Worm (Caenorhabditis elegans) whole organism, midembryonic: ENCODE data around the gene rap-1.

Experiments
- T22C8.4 ChIP-seq: fragments of 200-800 bp; sonication (Bioruptor generic); IDR thresholded peaks from 2 replicates; pipeline ENCODE4 v1.3.6; 2022; ENCODE audit warnings: missing genetic modification characterization, missing compliant biosample characterization
- cog-1 ChIP-seq: sonication (generic microtip); optimal IDR thresholded peaks from 2 replicates; lab custom pipeline; 2016; ENCODE audit warnings: missing genetic modification characterization, missing compliant biosample characterization
- flt-1 ChIP-seq: fragments of 200-800 bp; sonication (Bioruptor generic); IDR thresholded peaks from 2 replicates; pipeline ENCODE4 v1.3.6; 2022; ENCODE audit warnings: missing genetic modification characterization, missing compliant biosample characterization
- klf-2 ChIP-seq: fragments of 200-800 bp; sonication (Bioruptor generic); conservative IDR thresholded peaks from 2 replicates; pipeline ENCODE4 v1.3.6; 2022; ENCODE audit warnings: missing genetic modification reagents, missing genetic modification characterization, missing compliant biosample characterization
- med-1 ChIP-seq: sonication (generic microtip); optimal IDR thresholded peaks from 2 replicates; lab custom pipeline; 2017; ENCODE audit warnings: missing genetic modification characterization, mild to moderate bottlenecking, missing compliant biosample characterization, antibody characterized with exemption, missing genetic modification reagents; ENCODE audit not compliant: insufficient read depth
- ref-1 ChIP-seq: fragments of 200-800 bp; sonication (Bioruptor generic); conservative IDR thresholded peaks from 2 replicates; pipeline ENCODE4 v1.3.6; 2022; ENCODE audit warnings: missing genetic modification reagents, missing genetic modification characterization, missing compliant biosample characterization
- tab-1 ChIP-seq: fragments of 200-800 bp; sonication (Bioruptor generic); IDR thresholded peaks from 2 replicates; pipeline ENCODE4 v1.3.6; 2022; ENCODE audit warnings: missing genetic modification characterization, missing compliant biosample characterization
- ztf-23 ChIP-seq: fragments of 200-800 bp; sonication (Bioruptor generic); IDR thresholded peaks from 2 replicates; pipeline ENCODE4 v1.3.6; 2022; ENCODE audit warnings: missing genetic modification reagents, missing genetic modification characterization, missing compliant biosample characterization
- ztf-29 ChIP-seq: fragments of 200-800 bp; sonication (Bioruptor generic); IDR thresholded peaks from 2 replicates; pipeline ENCODE4 v1.3.6; 2022; ENCODE audit warnings: missing genetic modification reagents, missing genetic modification characterization, missing compliant biosample characterization

rap-1 gene

DNA sequence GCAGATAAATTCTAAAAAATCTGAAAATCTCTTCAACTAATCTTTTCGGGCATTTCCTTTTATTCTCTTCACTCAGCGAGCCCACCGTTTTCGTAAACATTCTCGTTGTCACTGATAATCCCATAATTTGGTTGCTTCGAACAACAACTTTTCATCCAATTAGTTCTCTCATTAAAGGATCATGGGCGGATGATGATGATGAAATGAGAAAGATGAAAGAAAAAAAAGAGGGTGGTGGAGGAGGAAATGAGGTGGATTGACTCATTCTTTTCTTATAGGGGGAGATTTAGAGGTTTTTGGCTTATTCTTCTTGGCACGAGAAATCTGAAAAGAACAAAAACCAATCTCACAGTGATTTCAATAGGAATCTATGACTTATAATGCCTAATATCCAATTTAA, 2.5 kb upstream of the rap-1 start:
- TF ChIP-seq ztf-29 (GFP tag; lab: Robert Waterston, UW) (no peak), ztf-23 (GFP tag; lab: Robert Waterston, UW) (no peak), T22C8.4 (GFP tag; lab: Robert Waterston, UW) (no peak), flt-1 (GFP tag; lab: Robert Waterston, UW) (no peak), cog-1 (tag; lab: Kevin White, UChicago) (no peak), klf-2 (GFP tag; lab: Robert Waterston, UW) (no peak), tab-1 (GFP tag; lab: Robert Waterston, UW) (no peak)

DNA sequence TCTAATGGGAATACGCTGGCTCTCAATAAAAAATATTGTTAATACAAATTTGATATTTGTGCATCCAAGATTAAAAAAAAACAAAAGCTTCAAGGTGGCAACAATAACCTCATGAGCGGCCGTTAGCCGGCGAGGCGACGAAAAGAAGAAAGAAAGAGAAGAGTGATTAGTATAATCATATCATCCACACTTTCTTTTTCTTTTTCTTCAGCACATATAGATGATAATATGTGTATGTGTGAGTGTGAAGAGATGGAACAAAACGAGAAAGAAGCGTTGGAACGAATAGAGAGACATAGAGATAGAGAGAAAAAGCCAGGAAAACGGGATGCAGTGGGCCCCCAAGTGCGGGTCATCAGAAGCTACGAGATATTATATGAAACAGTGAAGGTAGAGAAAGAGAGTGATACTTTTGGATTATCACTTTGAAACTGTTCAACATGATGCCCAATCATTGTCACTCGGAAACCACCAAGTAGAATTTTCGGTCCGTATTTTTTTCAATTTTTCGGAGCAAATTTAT, 1.7 kb upstream of the rap-1 start:
- TF ChIP-seq T22C8.4 (GFP tag; lab: Robert Waterston, UW) (no peak), ztf-23 (GFP tag; lab: Robert Waterston, UW) (0 out of 2 replicates have a peak, but pooled peaks have one; percentile 6)

DNA sequence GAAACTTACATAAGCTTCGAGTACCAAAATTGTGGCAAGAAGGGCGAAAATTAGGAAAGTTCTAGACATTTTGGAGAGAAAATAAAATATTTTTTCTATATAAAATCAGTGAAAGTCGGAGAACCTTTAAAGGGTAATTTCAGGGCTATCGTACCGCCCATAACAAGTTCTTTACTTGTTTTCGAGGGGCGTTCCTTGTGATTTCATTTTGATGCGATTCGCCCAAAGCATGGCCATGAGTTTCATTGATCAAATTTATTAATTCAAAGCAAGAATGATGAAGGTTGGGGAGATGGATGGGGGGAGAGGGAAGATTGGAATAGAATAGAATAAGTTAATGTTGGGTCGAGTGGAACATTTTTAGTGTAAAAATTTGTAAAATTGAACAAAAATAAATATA, 2.7 kb downstream of the rap-1 start, which contains the start of gene C27B7.9:
Gene C27B7.9 (minus strand): TSS at position 101 of the 400 bp plus-strand sequence.
- no peak for TF ChIP-seq cog-1 (tag; lab: Kevin White, UChicago)
- TF ChIP-seq flt-1 (GFP tag; lab: Robert Waterston, UW) = no peak
- no peak for TF ChIP-seq tab-1 (GFP tag; lab: Robert Waterston, UW)
- TF ChIP-seq med-1 (GFP tag; lab: Kevin White, UChicago) = no peak
- TF ChIP-seq ref-1 (GFP tag; lab: Robert Waterston, UW) = no peak
- TF ChIP-seq klf-2 (GFP tag; lab: Robert Waterston, UW) = no peak
- TF ChIP-seq ztf-23 (GFP tag; lab: Robert Waterston, UW) = no peak
- TF ChIP-seq ztf-29 (GFP tag; lab: Robert Waterston, UW) = no peak
- no peak for TF ChIP-seq T22C8.4 (GFP tag; lab: Robert Waterston, UW)

DNA sequence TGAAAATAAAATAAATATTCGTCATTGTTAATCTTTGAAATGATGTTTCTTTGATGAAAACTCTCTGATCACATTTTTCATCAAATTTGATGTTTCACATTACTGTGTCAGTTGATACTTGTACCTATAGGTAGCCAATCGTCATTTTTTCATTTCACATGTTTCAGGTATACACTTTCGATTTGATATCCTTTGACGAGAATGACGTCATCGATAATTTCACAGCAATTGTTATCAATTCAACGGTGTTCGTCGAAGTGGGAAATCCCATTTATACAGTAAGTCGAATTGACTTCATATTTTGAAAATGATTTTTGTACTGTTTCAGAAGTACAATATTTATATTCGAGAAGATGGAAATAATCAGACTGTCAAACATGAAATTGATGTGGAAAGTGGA, 4.5 kb downstream of the rap-1 start:
- no peak for TF ChIP-seq flt-1 (GFP tag; lab: Robert Waterston, UW)
- no peak for TF ChIP-seq ref-1 (GFP tag; lab: Robert Waterston, UW)
- TF ChIP-seq T22C8.4 (GFP tag; lab: Robert Waterston, UW) = no peak
- no peak for TF ChIP-seq klf-2 (GFP tag; lab: Robert Waterston, UW)
- no peak for TF ChIP-seq ztf-23 (GFP tag; lab: Robert Waterston, UW)

DNA sequence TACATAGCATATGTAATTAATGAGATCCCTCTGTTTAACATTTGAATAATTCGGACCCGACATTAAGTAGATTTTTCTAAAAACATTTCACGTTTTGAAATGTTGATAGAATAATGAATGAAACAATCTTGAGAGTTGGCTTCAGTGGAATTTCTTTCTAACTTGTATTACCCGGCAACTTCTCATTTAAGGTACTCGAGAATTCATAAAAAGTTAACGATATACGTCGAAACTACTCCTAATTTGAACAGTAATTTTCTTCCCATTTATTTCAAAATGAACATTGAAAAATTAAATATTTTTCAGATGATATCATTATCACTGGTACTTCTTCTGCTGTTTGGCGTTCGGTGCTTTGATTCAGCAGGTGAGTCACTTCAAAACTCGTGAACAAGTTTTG, 11.9 kb downstream of the rap-1 start, which contains the start of gene C27B7.7:
Gene C27B7.7 (plus strand): TSS at position 301 of the 400 bp plus-strand sequence.
- TF ChIP-seq ref-1 (GFP tag; lab: Robert Waterston, UW) = no peak
- TF ChIP-seq flt-1 (GFP tag; lab: Robert Waterston, UW) = no peak
- TF ChIP-seq klf-2 (GFP tag; lab: Robert Waterston, UW) = no peak
- TF ChIP-seq T22C8.4 (GFP tag; lab: Robert Waterston, UW) = no peak
- no peak for TF ChIP-seq ztf-29 (GFP tag; lab: Robert Waterston, UW)
- no peak for TF ChIP-seq cog-1 (tag; lab: Kevin White, UChicago)
- no peak for TF ChIP-seq ztf-23 (GFP tag; lab: Robert Waterston, UW)
- no peak for TF ChIP-seq med-1 (GFP tag; lab: Kevin White, UChicago)
- TF ChIP-seq tab-1 (GFP tag; lab: Robert Waterston, UW) = no peak

DNA sequence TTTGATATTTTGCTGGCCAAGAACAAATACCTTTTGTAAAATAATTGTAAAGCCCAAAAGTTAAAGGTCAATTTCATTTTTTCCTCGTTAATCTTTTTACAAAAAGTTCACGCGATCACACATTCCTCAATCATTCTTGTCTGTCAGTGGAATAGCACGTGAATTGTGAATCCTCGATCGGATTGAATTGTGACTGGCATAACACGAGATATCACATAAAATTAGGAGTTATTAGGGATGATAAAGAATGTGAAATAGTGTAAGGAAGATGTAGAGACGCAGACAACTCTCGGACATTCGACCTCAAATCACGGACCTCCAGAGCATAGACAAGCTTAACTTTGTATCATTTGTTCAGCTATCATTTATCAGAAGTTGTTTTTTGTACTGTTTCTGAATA, 12.5 kb downstream of the rap-1 start, which contains the start of gene C27B7.6:
Gene C27B7.6 (minus strand): TSS at position 182 of the 400 bp plus-strand sequence.
- TF ChIP-seq tab-1 (GFP tag; lab: Robert Waterston, UW) (no peak), med-1 (GFP tag; lab: Kevin White, UChicago) (no peak), ztf-29 (GFP tag; lab: Robert Waterston, UW) (no peak), cog-1 (tag; lab: Kevin White, UChicago) (no peak), klf-2 (GFP tag; lab: Robert Waterston, UW) (no peak), ztf-23 (GFP tag; lab: Robert Waterston, UW) (no peak), ref-1 (GFP tag; lab: Robert Waterston, UW) (no peak), flt-1 (GFP tag; lab: Robert Waterston, UW) (no peak), T22C8.4 (GFP tag; lab: Robert Waterston, UW) (no peak)

DNA sequence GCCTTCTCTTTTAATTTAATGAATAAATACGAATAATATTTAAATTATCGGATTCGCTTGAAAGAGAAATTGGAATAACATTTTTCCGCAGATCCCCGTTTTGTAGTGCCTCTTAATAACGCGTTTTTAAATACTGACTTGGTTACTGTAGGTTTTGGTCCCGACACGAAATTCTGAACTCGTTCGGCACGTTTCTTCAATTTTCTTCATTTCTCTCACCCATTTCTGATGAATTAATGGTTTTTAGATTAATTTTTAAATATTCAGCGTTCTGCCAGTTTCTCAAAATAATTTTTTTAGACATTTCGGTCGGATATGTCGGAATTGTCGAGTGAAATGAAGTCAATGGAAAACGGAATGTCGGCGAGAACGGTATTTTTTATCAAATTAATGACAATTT, 17.3 kb downstream of the rap-1 start, which contains the start of gene C27B7.5:
Gene C27B7.5 (plus strand): TSS at position 301 of the 400 bp plus-strand sequence.
- TF ChIP-seq ref-1 (GFP tag; lab: Robert Waterston, UW) (no peak), cog-1 (tag; lab: Kevin White, UChicago) (no peak), T22C8.4 (GFP tag; lab: Robert Waterston, UW) (no peak), med-1 (GFP tag; lab: Kevin White, UChicago) (no peak), flt-1 (GFP tag; lab: Robert Waterston, UW) (no peak), tab-1 (GFP tag; lab: Robert Waterston, UW) (no peak), klf-2 (GFP tag; lab: Robert Waterston, UW) (no peak), ztf-29 (GFP tag; lab: Robert Waterston, UW) (no peak), ztf-23 (GFP tag; lab: Robert Waterston, UW) (no peak)

DNA sequence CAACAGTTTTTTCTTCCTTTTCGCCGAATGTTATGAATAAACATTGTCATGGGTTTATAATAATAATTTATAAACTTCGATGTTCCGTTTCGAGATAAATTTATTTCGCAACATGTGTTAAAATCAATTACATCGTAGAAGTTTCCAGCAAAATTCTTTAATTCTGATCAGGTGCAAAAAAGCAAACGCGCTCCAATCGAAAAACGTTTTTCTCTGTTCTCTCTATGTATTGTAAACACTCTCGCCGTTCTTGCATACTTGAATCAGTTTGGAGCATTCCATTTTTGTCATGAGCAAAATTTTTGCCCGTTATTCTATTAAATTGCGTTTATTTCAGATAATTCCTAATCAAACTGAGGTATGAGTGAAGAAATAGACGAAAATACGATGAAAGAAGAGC, 24.9 kb downstream of the rap-1 start, which contains the start of gene rad-54.L2:
Gene rad-54.L2 (plus strand): TSS at position 332 of the 400 bp plus-strand sequence.
- TF ChIP-seq med-1 (GFP tag; lab: Kevin White, UChicago) (no peak), cog-1 (tag; lab: Kevin White, UChicago) (no peak), T22C8.4 (GFP tag; lab: Robert Waterston, UW) (no peak), ref-1 (GFP tag; lab: Robert Waterston, UW) (no peak), klf-2 (GFP tag; lab: Robert Waterston, UW) (no peak), ztf-29 (GFP tag; lab: Robert Waterston, UW) (no peak), tab-1 (GFP tag; lab: Robert Waterston, UW) (no peak), flt-1 (GFP tag; lab: Robert Waterston, UW) (no peak)

DNA sequence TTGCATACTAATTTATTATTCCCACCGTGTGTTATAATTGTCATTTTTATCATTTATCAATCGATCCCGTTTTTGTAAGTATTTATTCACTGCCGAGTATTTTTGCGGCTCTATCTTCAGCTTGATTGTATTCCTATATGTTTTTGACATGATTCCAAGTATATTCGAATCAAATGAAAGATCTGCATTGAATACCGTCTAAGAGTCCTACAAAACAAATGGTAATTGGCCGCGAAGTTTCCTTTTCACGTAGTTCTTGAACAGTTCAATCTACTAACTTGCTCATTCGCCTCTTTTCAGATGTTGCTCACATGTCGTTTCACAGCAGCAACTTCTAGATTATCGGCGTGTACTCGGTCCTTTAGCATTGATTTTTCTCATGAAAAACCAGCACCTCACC, 26.1 kb downstream of the rap-1 start, which contains the start of gene C27B7.2:
Gene C27B7.2 (plus strand): TSS at position 301 of the 400 bp plus-strand sequence.
- TF ChIP-seq cog-1 (tag; lab: Kevin White, UChicago) = no peak
